Worm (Caenorhabditis elegans) whole organism, mixed stage, embryonic: ENCODE results near the gene C06E4.2.
"Not testable (repeated sequence)": the region's sequence is repeated elsewhere in the genome, so short reads cannot be mapped to it uniquely, and the experiment has no call there.

Experiments
- M03D4.4 ChIP-seq: sonication (generic microtip); optimal IDR thresholded peaks from 2 replicates; lab custom pipeline; 2017; ENCODE audit warnings: mild to moderate bottlenecking, missing genetic modification characterization, missing compliant biosample characterization
- ceh-39 ChIP-seq: fragments of 150-350 bp; optimal IDR thresholded peaks from 2 replicates; lab custom pipeline; 2014; ENCODE audit warnings: missing biosample characterization, missing genetic modification characterization
- ceh-43 ChIP-seq: fragments of 200-800 bp; sonication (Bioruptor generic); optimal IDR thresholded peaks from 2 replicates; lab custom pipeline; 2018; ENCODE audit warnings: mild to moderate bottlenecking, missing genetic modification characterization, moderate library complexity, missing compliant biosample characterization
- ceh-83 ChIP-seq: fragments of 200-800 bp; sonication (Bioruptor generic); optimal IDR thresholded peaks from 2 replicates; lab custom pipeline; 2018; ENCODE audit warnings: mild to moderate bottlenecking, missing genetic modification characterization, missing compliant biosample characterization
- ces-1 ChIP-seq: fragments of 150-350 bp; optimal IDR thresholded peaks from 2 replicates; lab custom pipeline; 2014; ENCODE audit warnings: missing biosample characterization, missing genetic modification reagents, missing genetic modification characterization
- cnd-1 ChIP-seq: fragments of 200-800 bp; sonication (Bioruptor generic); optimal IDR thresholded peaks from 2 replicates; lab custom pipeline; 2018; ENCODE audit warnings: mild to moderate bottlenecking, missing genetic modification characterization, missing compliant biosample characterization
- drap-1 ChIP-seq: fragments of 200-800 bp; sonication (Bioruptor generic); optimal IDR thresholded peaks from 3 replicates; lab custom pipeline; 2018; ENCODE audit warnings: mild to moderate bottlenecking, missing genetic modification characterization, missing compliant biosample characterization
- elt-1 ChIP-seq: sonication (generic microtip); optimal IDR thresholded peaks from 2 replicates; lab custom pipeline; 2017; ENCODE audit warnings: missing genetic modification characterization, mild to moderate bottlenecking, missing compliant biosample characterization, antibody characterized with exemption, moderate library complexity, borderline replicate concordance; ENCODE audit not compliant: insufficient read depth
- flh-1 ChIP-seq: fragments of 200-800 bp; sonication (Bioruptor generic); optimal IDR thresholded peaks from 2 replicates; lab custom pipeline; 2018; ENCODE audit warnings: mild to moderate bottlenecking, missing genetic modification characterization, moderate library complexity, missing compliant biosample characterization
- ham-2 ChIP-seq: fragments of 200-800 bp; sonication (Bioruptor generic); optimal IDR thresholded peaks from 2 replicates; lab custom pipeline; 2018; ENCODE audit warnings: mild to moderate bottlenecking, missing genetic modification characterization, missing compliant biosample characterization
- lin-13 ChIP-seq: fragments of 150-350 bp; optimal IDR thresholded peaks from 2 replicates; lab custom pipeline; 2014; ENCODE audit warnings: missing biosample characterization, missing genetic modification characterization
- lin-32 ChIP-seq: fragments of 200-800 bp; sonication (Bioruptor generic); optimal IDR thresholded peaks from 2 replicates; lab custom pipeline; 2018; ENCODE audit warnings: mild to moderate bottlenecking, missing genetic modification characterization, missing compliant biosample characterization
- lsy-2 ChIP-seq: fragments of 150-350 bp; optimal IDR thresholded peaks from 2 replicates; lab custom pipeline; 2014; ENCODE audit warnings: missing biosample characterization, missing genetic modification characterization
- mab-5 ChIP-seq: fragments of 150-350 bp; optimal IDR thresholded peaks from 2 replicates; lab custom pipeline; 2014; ENCODE audit warnings: missing biosample characterization, missing genetic modification characterization
- mep-1 ChIP-seq: fragments of 150-350 bp; optimal IDR thresholded peaks from 2 replicates; lab custom pipeline; 2017; ENCODE audit warnings: missing biosample characterization, missing genetic modification reagents, missing genetic modification characterization, inconsistent platforms
- mls-2 ChIP-seq: sonication (generic microtip); optimal IDR thresholded peaks from 2 replicates; lab custom pipeline; 2016; ENCODE audit warnings: mild to moderate bottlenecking, missing genetic modification characterization, moderate library complexity, missing compliant biosample characterization
- nhr-12 ChIP-seq: fragments of 150-350 bp; optimal IDR thresholded peaks from 2 replicates; lab custom pipeline; 2014; ENCODE audit warnings: missing biosample characterization, missing genetic modification characterization
- nhr-2 ChIP-seq: fragments of 150-350 bp; optimal IDR thresholded peaks from 2 replicates; lab custom pipeline; 2014; ENCODE audit warnings: missing biosample characterization, missing genetic modification characterization
- nhr-237 ChIP-seq: fragments of 150-350 bp; optimal IDR thresholded peaks from 2 replicates; lab custom pipeline; 2014; ENCODE audit warnings: missing biosample characterization, missing genetic modification characterization
- nhr-76 ChIP-seq: sonication (generic microtip); optimal IDR thresholded peaks from 2 replicates; lab custom pipeline; 2017; ENCODE audit warnings: missing biosample characterization, missing genetic modification characterization
- pha-4 ChIP-seq: fragments of 150-350 bp; optimal IDR thresholded peaks from 2 replicates; lab custom pipeline; 2018; ENCODE audit warnings: missing biosample characterization, missing genetic modification reagents, missing genetic modification characterization
- sem-2 ChIP-seq: fragments of 200-800 bp; sonication (Bioruptor generic); optimal IDR thresholded peaks from 2 replicates; lab custom pipeline; 2018; ENCODE audit warnings: mild to moderate bottlenecking, missing genetic modification characterization, missing compliant biosample characterization
- sptf-1 ChIP-seq: sonication (generic microtip); optimal IDR thresholded peaks from 2 replicates; lab custom pipeline; 2017; ENCODE audit warnings: mild to moderate bottlenecking, missing genetic modification characterization, moderate library complexity, missing compliant biosample characterization
- unc-120 ChIP-seq: sonication (generic microtip); optimal IDR thresholded peaks from 2 replicates; lab custom pipeline; 2017; ENCODE audit warnings: missing genetic modification characterization, missing compliant biosample characterization; ENCODE audit not compliant: poor library complexity, severe bottlenecking
- unc-39 ChIP-seq: fragments of 150-350 bp; optimal IDR thresholded peaks from 2 replicates; lab custom pipeline; 2014; ENCODE audit warnings: missing biosample characterization, missing genetic modification characterization
- unc-62 ChIP-seq: fragments of 150-350 bp; optimal IDR thresholded peaks from 2 replicates; lab custom pipeline; 2014; ENCODE audit warnings: missing biosample characterization, missing genetic modification reagents, missing genetic modification characterization
- zip-8 ChIP-seq: fragments of 150-350 bp; optimal IDR thresholded peaks from 2 replicates; lab custom pipeline; 2014; ENCODE audit warnings: missing biosample characterization, missing genetic modification characterization
- ztf-11 ChIP-seq: fragments of 150-350 bp; optimal IDR thresholded peaks from 2 replicates; lab custom pipeline; 2014; ENCODE audit warnings: missing biosample characterization, missing genetic modification characterization

The C06E4.2 gene

ce11 chrIV:7246553-7246952 lies 30.2 kb upstream of the C06E4.2 start, which contains the start of gene col-114:
Gene col-114, minus strand, starts transcription at chrIV:7246653.
- TF ChIP-seq nhr-76 (tag; lab: Kevin White, UChicago): no peak
- no peak for TF ChIP-seq ceh-39
- TF ChIP-seq mab-5 (tag; lab: Kevin White, UChicago): no peak

ce11 chrIV:7247243-7247642 lies 29.5 kb upstream of the C06E4.2 start, which contains the start of gene D2024.1:
Gene D2024.1, plus strand, starts transcription at chrIV:7247543.
- not testable (repeated sequence) for TF ChIP-seq lin-32; nhr-76 (tag; lab: Kevin White, UChicago); elt-1 (tag; lab: Kevin White, UChicago)

ce11 chrIV:7250158-7250557 lies 26.6 kb upstream of the C06E4.2 start, which contains the start of gene D2024.18:
Gene D2024.18, plus strand, starts transcription at chrIV:7250458.
- TF ChIP-seq elt-1 (tag; lab: Kevin White, UChicago) (no peak), lin-13 (tag; lab: Kevin White, UChicago) (no peak), cnd-1 (tag; lab: Kevin White, UChicago) (no peak), nhr-76 (tag; lab: Kevin White, UChicago) (no peak), nhr-12 (no peak), pha-4 (tag; lab: Kevin White, UChicago) (no peak), drap-1 (GFP tag; lab: Kevin White, UChicago) (no peak), nhr-2 (no peak), mls-2 (tag; lab: Kevin White, UChicago) (no peak), unc-62 (GFP tag; lab: Kevin White, UChicago) (no peak), ceh-39 (no peak), sptf-1 (no peak), nhr-237 (tag; lab: Kevin White, UChicago) (no peak), mep-1 (tag; lab: Kevin White, UChicago) (no peak), M03D4.4 (tag; lab: Kevin White, UChicago) (no peak), zip-8 (tag; lab: Kevin White, UChicago) (no peak), ztf-11 (tag; lab: Kevin White, UChicago) (no peak), ceh-43 (GFP tag; lab: Kevin White, UChicago) (no peak), flh-1 (GFP tag; lab: Kevin White, UChicago) (no peak), sem-2 (GFP tag; lab: Kevin White, UChicago) (no peak)

- TF ChIP-seq unc-39 (tag; lab: Kevin White, UChicago): no peak
- TF ChIP-seq ham-2 (GFP tag; lab: Kevin White, UChicago): no peak
- no peak for TF ChIP-seq ces-1 (GFP tag; lab: Kevin White, UChicago)
- TF ChIP-seq unc-120 (tag; lab: Kevin White, UChicago): no peak
- TF ChIP-seq lsy-2 (tag; lab: Kevin White, UChicago): no peak
- no peak for TF ChIP-seq cnd-1 (tag; lab: Kevin White, UChicago)
- TF ChIP-seq mls-2 (tag; lab: Kevin White, UChicago): no peak
- no peak for TF ChIP-seq mep-1 (tag; lab: Kevin White, UChicago)
- no peak for TF ChIP-seq ceh-83 (GFP tag; lab: Kevin White, UChicago)
- no peak for TF ChIP-seq ceh-43 (GFP tag; lab: Kevin White, UChicago)
- no peak for TF ChIP-seq drap-1 (GFP tag; lab: Kevin White, UChicago)
- no peak for TF ChIP-seq nhr-76 (tag; lab: Kevin White, UChicago)
Measured at ce11 chrIV:7253271-7253670, 23.5 kb upstream of the C06E4.2 start.

ce11 chrIV:7254690-7255089 lies 22.1 kb upstream of the C06E4.2 start, which contains the start of gene C06E4.5:
Gene C06E4.5, plus strand, starts transcription at chrIV:7254990.
- TF ChIP-seq drap-1 (GFP tag; lab: Kevin White, UChicago); sem-2 (GFP tag; lab: Kevin White, UChicago); nhr-2: not testable (repeated sequence)

ce11 chrIV:7258253-7258652 lies 18.5 kb upstream of the C06E4.2 start, which contains the start of gene C06E4.6:
Gene C06E4.6, minus strand, starts transcription at chrIV:7258303.
- TF ChIP-seq lin-13 (tag; lab: Kevin White, UChicago): no peak
- no peak for TF ChIP-seq unc-120 (tag; lab: Kevin White, UChicago)
